Worm (Caenorhabditis elegans): Measurements from ENCODE around the gene mrps-24.

ce11 chrIV:7731960-7732359 is 22.1 kb downstream of the mrps-24 start, which contains the start of the genes C50F7.9 and C50F7.3:
- TF ChIP-seq bed-3 (GFP tag; optimal IDR thresholded peaks at IDR 0.05) (no peak), nhr-76 (tag; optimal IDR thresholded peaks at IDR 0.05) (no peak), snpc-4 (tag; optimal IDR thresholded peaks at IDR 0.05) (no peak), mab-5 (tag; optimal IDR thresholded peaks at IDR 0.05) (no peak), ces-1 (GFP tag; optimal IDR thresholded peaks at IDR 0.05) (no peak)
